Fruit fly (Drosophila melanogaster) whole organism, embryonic: ENCODE measurements around the gene TTLL4B.

ENCODE experiments used
- Atf3 ChIP-seq: fragments of 200-800 bp; sonication (Bioruptor generic); optimal IDR thresholded peaks from 3 replicates; lab custom pipeline; 2016; ENCODE audit warnings: missing biosample characterization, missing genetic modification characterization
- Bteb2 ChIP-seq: fragments of 200-800 bp; sonication (Bioruptor generic); optimal IDR thresholded peaks from 2 replicates; lab custom pipeline; 2016; ENCODE audit warnings: missing biosample characterization, missing genetic modification characterization
- CG10147 ChIP-seq: fragments of 200-800 bp; sonication (Bioruptor generic); optimal IDR thresholded peaks from 2 replicates; lab custom pipeline; 2019; ENCODE audit warnings: missing biosample characterization, mild to moderate bottlenecking, missing genetic modification characterization, moderate library complexity
- CG1024 ChIP-seq: fragments of 200-800 bp; sonication (Bioruptor generic); IDR thresholded peaks from 2 replicates; pipeline ENCODE4 v1.3.6; 2022; ENCODE audit warnings: missing biosample characterization, missing genetic modification characterization
- CG11456 ChIP-seq: fragments of 200-800 bp; sonication (Bioruptor generic); IDR thresholded peaks from 3 replicates; pipeline ENCODE4 v1.3.6; 2022; ENCODE audit warnings: missing biosample characterization, missing genetic modification characterization
- CG12071 ChIP-seq: fragments of 200-800 bp; sonication (Bioruptor generic); optimal IDR thresholded peaks from 3 replicates; lab custom pipeline; 2018; ENCODE audit warnings: missing biosample characterization, mild to moderate bottlenecking, missing genetic modification characterization
- CG12104 ChIP-seq: fragments of 200-800 bp; sonication (Bioruptor generic); optimal IDR thresholded peaks from 3 replicates; lab custom pipeline; 2016; ENCODE audit warnings: missing biosample characterization, missing genetic modification characterization
- CG13287 ChIP-seq: fragments of 200-800 bp; sonication (Bioruptor generic); IDR thresholded peaks from 2 replicates; pipeline ENCODE4 v1.3.6; 2022; ENCODE audit warnings: missing biosample characterization, missing genetic modification characterization; ENCODE audit not compliant: partially characterized antibody
- CG1603 ChIP-seq: fragments of 200-800 bp; sonication (Bioruptor generic); optimal IDR thresholded peaks from 2 replicates; lab custom pipeline; 2019; ENCODE audit warnings: missing biosample characterization, mild to moderate bottlenecking, missing genetic modification characterization, moderate library complexity
- CG17385 ChIP-seq: fragments of 200-800 bp; sonication (Bioruptor generic); optimal IDR thresholded peaks from 3 replicates; lab custom pipeline; 2018; ENCODE audit warnings: missing biosample characterization, mild to moderate bottlenecking, missing genetic modification characterization
- CG18262 ChIP-seq: fragments of 200-800 bp; optimal IDR thresholded peaks from 3 replicates; lab custom pipeline; 2019; ENCODE audit warnings: missing biosample characterization, mild to moderate bottlenecking, missing genetic modification characterization, moderate library complexity
- CG18476 ChIP-seq: fragments of 200-800 bp; sonication (Bioruptor generic); optimal IDR thresholded peaks from 2 replicates; lab custom pipeline; 2016; ENCODE audit warnings: missing biosample characterization, mild to moderate bottlenecking, missing genetic modification characterization
- CG2120 ChIP-seq: fragments of 200-800 bp; sonication (Bioruptor generic); optimal IDR thresholded peaks from 3 replicates; lab custom pipeline; 2016; ENCODE audit warnings: missing biosample characterization, missing genetic modification characterization
- CG2678 ChIP-seq: fragments of 200-800 bp; sonication (Bioruptor generic); optimal IDR thresholded peaks from 3 replicates; lab custom pipeline; 2019; ENCODE audit warnings: missing biosample characterization, mild to moderate bottlenecking, missing genetic modification characterization, moderate library complexity
- CG30431 ChIP-seq: fragments of 200-800 bp; sonication (Bioruptor generic); optimal IDR thresholded peaks from 2 replicates; lab custom pipeline; 2017; ENCODE audit warnings: missing biosample characterization, missing genetic modification characterization
- CG4617 ChIP-seq: fragments of 200-800 bp; sonication (Bioruptor generic); optimal IDR thresholded peaks from 3 replicates; lab custom pipeline; 2016; ENCODE audit warnings: missing biosample characterization, missing genetic modification characterization, borderline replicate concordance
- CG4820 ChIP-seq: fragments of 200-800 bp; sonication (Bioruptor generic); optimal IDR thresholded peaks from 3 replicates; lab custom pipeline; 2016; ENCODE audit warnings: missing biosample characterization, missing genetic modification characterization
- CG6254 ChIP-seq: fragments of 200-800 bp; sonication (Bioruptor generic); optimal IDR thresholded peaks from 3 replicates; lab custom pipeline; 2017; ENCODE audit warnings: mild to moderate bottlenecking, missing biosample characterization, missing genetic modification reagents, missing genetic modification characterization
- CG7928 ChIP-seq: fragments of 200-800 bp; sonication (Bioruptor generic); optimal IDR thresholded peaks from 2 replicates; lab custom pipeline; 2017; ENCODE audit warnings: missing biosample characterization, mild to moderate bottlenecking, missing genetic modification characterization
- CG9876 ChIP-seq: fragments of 200-800 bp; sonication (Bioruptor generic); optimal IDR thresholded peaks from 2 replicates; lab custom pipeline; 2016; ENCODE audit warnings: missing biosample characterization, missing genetic modification characterization
- D19A ChIP-seq: fragments of 200-800 bp; optimal IDR thresholded peaks from 3 replicates; lab custom pipeline; 2019; ENCODE audit warnings: missing biosample characterization, mild to moderate bottlenecking, missing genetic modification characterization, moderate library complexity
- Dp ChIP-seq: fragments of 200-800 bp; sonication (Bioruptor generic); optimal IDR thresholded peaks from 2 replicates; lab custom pipeline; 2018; ENCODE audit warnings: missing biosample characterization, mild to moderate bottlenecking, missing genetic modification characterization, moderate library complexity
- Gug ChIP-seq: fragments of 200-800 bp; sonication (Bioruptor generic); IDR thresholded peaks from 4 replicates; pipeline ENCODE4 v1.3.6; 2022; ENCODE audit warnings: missing biosample characterization, missing genetic modification characterization
- HLH4C ChIP-seq: fragments of 200-800 bp; sonication (Bioruptor generic); IDR thresholded peaks from 3 replicates; pipeline ENCODE4 v1.3.6; 2022; ENCODE audit warnings: missing biosample characterization, missing genetic modification characterization; ENCODE audit not compliant: partially characterized antibody
- HLH54F ChIP-seq: fragments of 200-800 bp; sonication (Bioruptor generic); optimal IDR thresholded peaks from 3 replicates; lab custom pipeline; 2016; ENCODE audit warnings: missing biosample characterization, missing genetic modification characterization
- HmgZ ChIP-seq: fragments of 200-800 bp; sonication (Bioruptor generic); optimal IDR thresholded peaks from 2 replicates; lab custom pipeline; 2018; ENCODE audit warnings: missing biosample characterization, mild to moderate bottlenecking, missing genetic modification characterization
- Kr ChIP-seq: fragments of 200-800 bp; sonication (Bioruptor generic); optimal IDR thresholded peaks from 2 replicates; lab custom pipeline; 2017; ENCODE audit warnings: missing biosample characterization, mild to moderate bottlenecking, missing genetic modification characterization
- NC2α ChIP-seq: fragments of 200-800 bp; sonication (Bioruptor generic); optimal IDR thresholded peaks from 2 replicates; lab custom pipeline; 2016; ENCODE audit warnings: missing biosample characterization, missing genetic modification characterization
- Side ChIP-seq: fragments of 200-800 bp; sonication (Bioruptor generic); optimal IDR thresholded peaks from 2 replicates; lab custom pipeline; 2016; ENCODE audit warnings: missing biosample characterization, missing genetic modification characterization
- bcd ChIP-seq: fragments of 200-800 bp; sonication (Bioruptor generic); optimal IDR thresholded peaks from 2 replicates; lab custom pipeline; 2017; ENCODE audit warnings: missing biosample characterization, mild to moderate bottlenecking, missing genetic modification characterization
- cad ChIP-seq: fragments of >200 bp; optimal IDR thresholded peaks from 2 replicates; lab custom pipeline; 2017; ENCODE audit warnings: missing biosample characterization, missing genetic modification characterization
- chif ChIP-seq, 2 experiments: fragments of 200-800 bp; sonication (Bioruptor generic); optimal IDR thresholded peaks; 3 replicates each; lab custom pipeline; 2016; ENCODE audit warnings: missing biosample characterization in 2 of 2, missing genetic modification characterization in 2 of 2
- danr ChIP-seq: fragments of 200-800 bp; sonication (Bioruptor generic); IDR thresholded peaks from 2 replicates; pipeline ENCODE4 v1.3.6; 2022; ENCODE audit warnings: missing biosample characterization, missing genetic modification characterization
- disco-r ChIP-seq: fragments of 200-800 bp; sonication (Bioruptor generic); optimal IDR thresholded peaks from 2 replicates; lab custom pipeline; 2016; ENCODE audit warnings: missing biosample characterization, missing genetic modification characterization
- gce ChIP-seq: fragments of 200-800 bp; sonication (Bioruptor generic); IDR thresholded peaks from 3 replicates; pipeline ENCODE4 v1.3.6; 2022; ENCODE audit warnings: missing biosample characterization, missing genetic modification characterization
- grn ChIP-seq: fragments of 200-800 bp; sonication (Bioruptor generic); optimal IDR thresholded peaks from 3 replicates; lab custom pipeline; 2017; ENCODE audit warnings: missing biosample characterization, missing genetic modification characterization
- gro ChIP-seq: fragments of 200-800 bp; sonication (Bioruptor generic); optimal IDR thresholded peaks from 2 replicates; lab custom pipeline; 2016; ENCODE audit warnings: missing biosample characterization, missing genetic modification characterization
- gt ChIP-seq: fragments of 200-800 bp; sonication (Bioruptor generic); IDR thresholded peaks from 2 replicates; pipeline ENCODE4 v1.3.6; 2022; ENCODE audit warnings: missing biosample characterization, missing genetic modification characterization
- inv ChIP-seq: fragments of 200-800 bp; sonication (Bioruptor generic); IDR thresholded peaks from 2 replicates; pipeline ENCODE4 v1.3.6; 2022; ENCODE audit warnings: missing biosample characterization, missing genetic modification characterization; ENCODE audit not compliant: partially characterized antibody
- ken ChIP-seq: fragments of 200-800 bp; sonication (Bioruptor generic); IDR thresholded peaks from 3 replicates; pipeline ENCODE4 v1.3.6; 2022; ENCODE audit warnings: missing biosample characterization, missing genetic modification characterization
- lmd ChIP-seq: fragments of 200-800 bp; sonication (Bioruptor generic); IDR thresholded peaks from 2 replicates; pipeline ENCODE4 v1.3.6; 2022; ENCODE audit warnings: missing biosample characterization, missing genetic modification characterization
- odd ChIP-seq: fragments of 200-800 bp; sonication (Bioruptor generic); optimal IDR thresholded peaks from 2 replicates; lab custom pipeline; 2017; ENCODE audit warnings: missing biosample characterization, mild to moderate bottlenecking, missing genetic modification characterization
- pfk ChIP-seq: fragments of 200-800 bp; sonication (Bioruptor generic); optimal IDR thresholded peaks from 2 replicates; lab custom pipeline; 2018; ENCODE audit warnings: missing biosample characterization, mild to moderate bottlenecking, missing genetic modification characterization, moderate library complexity
- ranshi ChIP-seq: fragments of 200-800 bp; sonication (Bioruptor generic); IDR thresholded peaks from 2 replicates; pipeline ENCODE4 v1.3.6; 2022; ENCODE audit warnings: missing biosample characterization, missing genetic modification characterization
- rib ChIP-seq: fragments of 200-800 bp; sonication (Bioruptor generic); IDR thresholded peaks from 2 replicates; pipeline ENCODE4 v1.3.6; 2022; ENCODE audit warnings: missing biosample characterization, missing genetic modification characterization
- sd ChIP-seq: fragments of 200-800 bp; sonication (Bioruptor generic); optimal IDR thresholded peaks from 3 replicates; lab custom pipeline; 2018; ENCODE audit warnings: missing biosample characterization, mild to moderate bottlenecking, missing genetic modification characterization, moderate library complexity
- shn ChIP-seq: fragments of 200-800 bp; sonication (Bioruptor generic); optimal IDR thresholded peaks from 3 replicates; lab custom pipeline; 2016; ENCODE audit warnings: missing biosample characterization, missing genetic modification characterization
- sr ChIP-seq: fragments of 200-800 bp; sonication (Bioruptor generic); IDR thresholded peaks from 3 replicates; pipeline ENCODE4 v1.3.6; 2022; ENCODE audit warnings: missing biosample characterization, missing genetic modification characterization
- stc ChIP-seq: fragments of 200-800 bp; sonication (Bioruptor generic); IDR thresholded peaks from 2 replicates; pipeline ENCODE4 v1.3.6; 2022; ENCODE audit warnings: missing biosample characterization, missing genetic modification characterization
- tin ChIP-seq: fragments of 200-800 bp; sonication (Bioruptor generic); optimal IDR thresholded peaks from 3 replicates; lab custom pipeline; 2016; ENCODE audit warnings: missing biosample characterization, missing genetic modification characterization
- unpg ChIP-seq: fragments of 200-800 bp; sonication (Bioruptor generic); optimal IDR thresholded peaks from 3 replicates; lab custom pipeline; 2018; ENCODE audit warnings: missing biosample characterization, mild to moderate bottlenecking, missing genetic modification characterization, moderate library complexity
- vfl ChIP-seq: fragments of 200-800 bp; sonication (Bioruptor generic); optimal IDR thresholded peaks from 2 replicates; lab custom pipeline; 2016; ENCODE audit warnings: missing biosample characterization, missing genetic modification characterization
- vvl ChIP-seq: fragments of 200-800 bp; sonication (Bioruptor generic); IDR thresholded peaks from 2 replicates; pipeline ENCODE4 v1.3.6; 2022; ENCODE audit warnings: missing biosample characterization, missing genetic modification characterization

TTLL4B gene

dm6 chr2L:3888173-3888572 is 25.7 kb downstream of the TTLL4B start (continued):
- no peak for TF ChIP-seq CG4617 (GFP tag; lab: Kevin White, UChicago)
- 0 out of 2 replicates have a peak, but pooled peaks have one; percentile 14 for TF ChIP-seq CG1024
- no peak for TF ChIP-seq gt (GFP tag; lab: Robert Waterston, UW)
- TF ChIP-seq CG18476 (GFP tag; lab: Kevin White, UChicago) = no peak
- TF ChIP-seq sd (tag; lab: Kevin White, UChicago) = no peak
- TF ChIP-seq lmd (GFP tag; lab: Robert Waterston, UW) = no peak
- no peak for TF ChIP-seq CG12071 (GFP tag; lab: Kevin White, UChicago)
- no peak for TF ChIP-seq bcd (GFP tag; lab: Kevin White, UChicago)
- no peak for TF ChIP-seq cad
- TF ChIP-seq odd (GFP tag; lab: Kevin White, UChicago) = peak; percentile 7
- no peak for TF ChIP-seq CG9876 (GFP tag; lab: Kevin White, UChicago)
- peak; percentile 11 for TF ChIP-seq CG18262
- TF ChIP-seq CG7928 (GFP tag; lab: Kevin White, UChicago) = no peak
- TF ChIP-seq ranshi (GFP tag; lab: Robert Waterston, UW) = no peak
- no peak for TF ChIP-seq HLH4C (GFP tag; lab: Robert Waterston, UW)
- no peak for TF ChIP-seq inv (GFP tag; lab: Robert Waterston, UW)
- no peak for TF ChIP-seq CG13287 (GFP tag; lab: Robert Waterston, UW)
- TF ChIP-seq HmgZ (tag; lab: Kevin White, UChicago) = no peak
- no peak for TF ChIP-seq Atf3 (GFP tag; lab: Kevin White, UChicago)
- no peak for TF ChIP-seq stc (GFP tag; lab: Robert Waterston, UW)
- no peak for TF ChIP-seq sr (GFP tag; lab: Robert Waterston, UW)
- no peak for TF ChIP-seq disco-r (GFP tag; lab: Kevin White, UChicago)
- TF ChIP-seq CG1603 (tag; lab: Kevin White, UChicago) = no peak
- TF ChIP-seq Bteb2 (GFP tag; lab: Kevin White, UChicago) = no peak
- TF ChIP-seq Dp (GFP tag; lab: Kevin White, UChicago) = no peak
- no peak for TF ChIP-seq vfl (GFP tag; lab: Kevin White, UChicago)
- TF ChIP-seq Gug = no peak
- no peak for TF ChIP-seq grn (GFP tag; lab: Kevin White, UChicago)
- TF ChIP-seq rib (GFP tag; lab: Robert Waterston, UW) = no peak
- no peak for TF ChIP-seq Kr
- peak; percentile 29 for TF ChIP-seq Side (GFP tag; lab: Kevin White, UChicago)
- peak; percentile 5 for TF ChIP-seq CG2120 (GFP tag; lab: Kevin White, UChicago)
- no peak for TF ChIP-seq CG17385 (GFP tag; lab: Kevin White, UChicago)
- peak; percentile 46 for TF ChIP-seq CG2678 (tag; lab: Kevin White, UChicago)
- peak in 1 of 2 experiments; percentile 0 for TF ChIP-seq chif (GFP tag; optimal IDR thresholded peaks at IDR 0.05; lab: Kevin White, UChicago)
- TF ChIP-seq vvl (GFP tag; lab: Robert Waterston, UW) = no peak
- no peak for TF ChIP-seq CG10147 (GFP tag; lab: Kevin White, UChicago)
- TF ChIP-seq CG4820 (GFP tag; lab: Kevin White, UChicago) = no peak
- TF ChIP-seq ken (GFP tag; lab: Robert Waterston, UW) = no peak
- no peak for TF ChIP-seq CG6254 (GFP tag; lab: Kevin White, UChicago)
- no peak for TF ChIP-seq NC2α
- no peak for TF ChIP-seq unpg
- no peak for TF ChIP-seq gro (GFP tag; lab: Kevin White, UChicago)
- TF ChIP-seq CG11456 (GFP tag; lab: Robert Waterston, UW) = no peak
- no peak for TF ChIP-seq tin (GFP tag; lab: Kevin White, UChicago)
- no peak for TF ChIP-seq danr (GFP tag; lab: Robert Waterston, UW)
- no peak for TF ChIP-seq D19A (tag; lab: Kevin White, UChicago)
- TF ChIP-seq gce (GFP tag; lab: Robert Waterston, UW) = no peak
- TF ChIP-seq HLH54F (GFP tag; lab: Kevin White, UChicago) = no peak
- no peak for TF ChIP-seq CG30431
- no peak for TF ChIP-seq CG12104
- TF ChIP-seq pfk (GFP tag; lab: Kevin White, UChicago) = peak; percentile 24
- no peak for TF ChIP-seq shn
